Worm (Caenorhabditis elegans): Measurements from ENCODE around the gene cutl-3.

The cutl-3 gene

ce11 chrX:14976840-14977534, 22.0 kb downstream of the cutl-3 start:
- TF ChIP-seq ZK337.2 (GFP tag; IDR thresholded peaks at IDR 0.05): no peak
- TF ChIP-seq nhr-11 (tag; optimal IDR thresholded peaks at IDR 0.05): no peak
- no peak for TF ChIP-seq lin-15B (tag; optimal IDR thresholded peaks at IDR 0.05)
- TF ChIP-seq unc-39 (tag; optimal IDR thresholded peaks at IDR 0.05): no peak
- TF ChIP-seq fkh-10 (GFP tag; optimal IDR thresholded peaks at IDR 0.05): no peak
- TF ChIP-seq R02D3.7 (tag; optimal IDR thresholded peaks at IDR 0.05): no peak
- TF ChIP-seq nhr-111 (GFP tag; optimal IDR thresholded peaks at IDR 0.05): no peak
- no peak for TF ChIP-seq nhr-77 (tag; optimal IDR thresholded peaks at IDR 0.05)
- TF ChIP-seq Y48G9A.11 (GFP tag; IDR thresholded peaks at IDR 0.05): no peak
- no peak for TF ChIP-seq fos-1 (tag; optimal IDR thresholded peaks at IDR 0.05)
- TF ChIP-seq Y75B8A.6 (GFP tag; IDR thresholded peaks at IDR 0.05): no peak
- TF ChIP-seq nhr-48 (tag; optimal IDR thresholded peaks at IDR 0.05): no peak
- no peak for TF ChIP-seq ceh-62 (tag; optimal IDR thresholded peaks at IDR 0.05)
- TF ChIP-seq set-16 (GFP tag; IDR thresholded peaks at IDR 0.05): no peak
- TF ChIP-seq unc-62 (GFP tag; optimal IDR thresholded peaks at IDR 0.05 in 1 of 2): no peak
- no peak for TF ChIP-seq unc-62 (tag; optimal IDR thresholded peaks at IDR 0.05)
- no peak for TF ChIP-seq F37D6.2 (tag; optimal IDR thresholded peaks at IDR 0.05)
- TF ChIP-seq arid-1 (GFP tag; conservative IDR thresholded peaks at IDR 0.05): no peak
- TF ChIP-seq ztf-11 (tag; optimal IDR thresholded peaks at IDR 0.05): no peak
- no peak for TF ChIP-seq ctbp-1 (GFP tag; IDR thresholded peaks at IDR 0.05)
- no peak for TF ChIP-seq gei-8 (GFP tag; optimal IDR thresholded peaks at IDR 0.05)
- TF ChIP-seq nhr-10 (tag; optimal IDR thresholded peaks at IDR 0.05): no peak
- no peak for TF ChIP-seq jun-1 (tag; optimal IDR thresholded peaks at IDR 0.05)
- TF ChIP-seq Y5F2A.4 (GFP tag; optimal IDR thresholded peaks at IDR 0.05): no peak
- TF ChIP-seq lim-7 (GFP tag; IDR thresholded peaks at IDR 0.05): 0 out of 2 replicates have a peak, but pooled peaks have one; percentile 13
- TF ChIP-seq duxl-1 (tag; optimal IDR thresholded peaks at IDR 0.05; ENCODE audit: poor library complexity): no peak
- 0 out of 2 replicates have a peak, but pooled peaks have one; percentile 35 for TF ChIP-seq snpc-1.2 (GFP tag; IDR thresholded peaks at IDR 0.05)
- TF ChIP-seq lin-13 (GFP tag; optimal IDR thresholded peaks at IDR 0.05): no peak
- TF ChIP-seq ceh-20 (GFP tag; IDR thresholded peaks at IDR 0.05): no peak
- no peak for TF ChIP-seq cey-2 (tag; optimal IDR thresholded peaks at IDR 0.05; ENCODE audit: borderline replicate concordance, insufficient read depth)
- no peak for TF ChIP-seq daf-19 (GFP tag; conservative IDR thresholded peaks at IDR 0.05)
- TF ChIP-seq F26F4.8 (GFP tag; conservative IDR thresholded peaks at IDR 0.05): 0 out of 2 replicates have a peak, but pooled peaks have one; percentile 19
- no peak for TF ChIP-seq ztf-7 (tag; optimal IDR thresholded peaks at IDR 0.05)
- no peak for TF ChIP-seq ceh-44 (GFP tag; IDR thresholded peaks at IDR 0.05)
- TF ChIP-seq nhr-25 (tag; optimal IDR thresholded peaks at IDR 0.05; ENCODE audit: borderline replicate concordance, insufficient read depth): no peak
- peak; percentile 91 for TF ChIP-seq aha-1 (tag)
- no peak for TF ChIP-seq pha-4 (GFP tag; IDR thresholded peaks at IDR 0.05)
- TF ChIP-seq pha-4 (tag; optimal IDR thresholded peaks at IDR 0.05): no peak
- no peak for TF ChIP-seq attf-4 (tag; optimal IDR thresholded peaks at IDR 0.05)
- no peak for TF ChIP-seq hlh-30 (tag; optimal IDR thresholded peaks at IDR 0.05; ENCODE audit: insufficient read depth)
- no peak for TF ChIP-seq mep-1 (tag; optimal IDR thresholded peaks at IDR 0.05)
- TF ChIP-seq mes-2 (tag; optimal IDR thresholded peaks at IDR 0.05; ENCODE audit: poor library complexity, severe bottlenecking): peak; percentile 14
- TF ChIP-seq ces-1 (GFP tag; optimal IDR thresholded peaks at IDR 0.05): peak; percentile 44
- TF ChIP-seq vab-7 (GFP tag; IDR thresholded peaks at IDR 0.05): no peak
- TF ChIP-seq ZK546.5 (tag; optimal IDR thresholded peaks at IDR 0.05): no peak
- TF ChIP-seq tag-97 (GFP tag; IDR thresholded peaks at IDR 0.05): no peak
- TF ChIP-seq skn-1 (tag; optimal IDR thresholded peaks at IDR 0.05): no peak

Data from whole organism, L4 larva.